Fruit fly (Drosophila melanogaster) whole organism, embryonic: ENCODE measurements around the gene Gycalpha99B.

ENCODE experiments used
- ATbp ChIP-seq: fragments of 200-800 bp; sonication (Bioruptor generic); optimal IDR thresholded peaks from 2 replicates; lab custom pipeline; 2017; ENCODE audit warnings: missing biosample characterization, mild to moderate bottlenecking, missing genetic modification characterization, missing genetic modification reagents
- Blimp-1 ChIP-seq: fragments of 200-800 bp; sonication (Bioruptor generic); optimal IDR thresholded peaks from 3 replicates; lab custom pipeline; 2018; ENCODE audit warnings: missing biosample characterization, missing genetic modification characterization, mild to moderate bottlenecking, moderate library complexity, missing genetic modification reagents
- CG10209 ChIP-seq: fragments of 200-800 bp; sonication (Bioruptor generic); optimal IDR thresholded peaks from 3 replicates; lab custom pipeline; 2017; ENCODE audit warnings: missing biosample characterization, mild to moderate bottlenecking, missing genetic modification characterization, missing genetic modification reagents
- CG10543 ChIP-seq: fragments of 200-800 bp; sonication (Bioruptor generic); optimal IDR thresholded peaks from 3 replicates; lab custom pipeline; 2017; ENCODE audit warnings: missing biosample characterization, mild to moderate bottlenecking, missing genetic modification characterization, moderate library complexity
- CG11093 ChIP-seq: fragments of 200-800 bp; sonication (Bioruptor generic); IDR thresholded peaks from 3 replicates; pipeline ENCODE4 v1.3.6; 2022; ENCODE audit warnings: missing biosample characterization, missing genetic modification characterization
- CG11695 ChIP-seq: fragments of 200-800 bp; sonication (Bioruptor generic); IDR thresholded peaks from 3 replicates; pipeline ENCODE4 v1.3.6; 2022; ENCODE audit warnings: missing biosample characterization, missing genetic modification characterization
- CG11723 ChIP-seq: fragments of 200-800 bp; sonication (Bioruptor generic); optimal IDR thresholded peaks from 2 replicates; lab custom pipeline; 2017; ENCODE audit warnings: missing biosample characterization, mild to moderate bottlenecking, missing genetic modification characterization
- CG12104 ChIP-seq: fragments of 200-800 bp; sonication (Bioruptor generic); optimal IDR thresholded peaks from 3 replicates; lab custom pipeline; 2016; ENCODE audit warnings: missing biosample characterization, missing genetic modification characterization
- CG12769 ChIP-seq: fragments of 200-800 bp; sonication (Bioruptor generic); optimal IDR thresholded peaks from 2 replicates; lab custom pipeline; 2019; ENCODE audit warnings: missing biosample characterization, mild to moderate bottlenecking, missing genetic modification characterization, moderate library complexity
- CG13123 ChIP-seq: fragments of 200-800 bp; sonication (Bioruptor generic); optimal IDR thresholded peaks from 2 replicates; lab custom pipeline; 2016; ENCODE audit warnings: missing biosample characterization, missing genetic modification characterization
- CG14050 ChIP-seq: fragments of 200-800 bp; sonication (Bioruptor generic); IDR thresholded peaks from 3 replicates; pipeline ENCODE4 v1.3.6; 2022; ENCODE audit warnings: missing biosample characterization, missing genetic modification characterization
- CG14441 ChIP-seq: fragments of 200-800 bp; sonication (Bioruptor generic); IDR thresholded peaks from 2 replicates; pipeline ENCODE4 v1.3.6; 2022; ENCODE audit warnings: missing biosample characterization, missing genetic modification characterization
- CG17912 ChIP-seq: fragments of 200-800 bp; sonication (Bioruptor generic); optimal IDR thresholded peaks from 2 replicates; lab custom pipeline; 2018; ENCODE audit warnings: missing biosample characterization, mild to moderate bottlenecking, missing genetic modification characterization
- CG3065 ChIP-seq: fragments of 200-800 bp; sonication (Bioruptor generic); optimal IDR thresholded peaks from 2 replicates; lab custom pipeline; 2016; ENCODE audit warnings: missing biosample characterization, missing genetic modification characterization
- CG3163 ChIP-seq: fragments of 200-800 bp; sonication (Bioruptor generic); optimal IDR thresholded peaks from 3 replicates; lab custom pipeline; 2016; ENCODE audit warnings: missing biosample characterization, missing genetic modification characterization
- CG33557 ChIP-seq: fragments of 200-800 bp; sonication (Bioruptor generic); optimal IDR thresholded peaks from 2 replicates; lab custom pipeline; 2019; ENCODE audit warnings: missing biosample characterization, mild to moderate bottlenecking, missing genetic modification characterization, moderate library complexity
- CG4424 ChIP-seq: fragments of 200-800 bp; sonication (Bioruptor generic); optimal IDR thresholded peaks from 3 replicates; lab custom pipeline; 2016; ENCODE audit warnings: missing biosample characterization, missing genetic modification characterization
- CG4854 ChIP-seq: fragments of 200-800 bp; sonication (Bioruptor generic); optimal IDR thresholded peaks from 2 replicates; lab custom pipeline; 2016; ENCODE audit warnings: missing biosample characterization, missing genetic modification characterization, inconsistent platforms
- CG6813 ChIP-seq: fragments of 200-800 bp; sonication (Bioruptor generic); optimal IDR thresholded peaks from 2 replicates; lab custom pipeline; 2017; ENCODE audit warnings: missing biosample characterization, missing genetic modification characterization, mild to moderate bottlenecking, moderate library complexity, missing genetic modification reagents
- CG7271 ChIP-seq: fragments of 200-800 bp; sonication (Bioruptor generic); optimal IDR thresholded peaks from 2 replicates; lab custom pipeline; 2018; ENCODE audit warnings: missing biosample characterization, mild to moderate bottlenecking, missing genetic modification characterization, moderate library complexity
- CG8359 ChIP-seq: fragments of 200-800 bp; sonication (Bioruptor generic); optimal IDR thresholded peaks from 2 replicates; lab custom pipeline; 2017; ENCODE audit warnings: missing biosample characterization, mild to moderate bottlenecking, missing genetic modification characterization, borderline replicate concordance
- CG9797 ChIP-seq: fragments of 200-800 bp; sonication (Bioruptor generic); optimal IDR thresholded peaks from 3 replicates; lab custom pipeline; 2018; ENCODE audit warnings: missing biosample characterization, mild to moderate bottlenecking, missing genetic modification characterization
- Drgx ChIP-seq: fragments of 200-800 bp; sonication (Bioruptor generic); IDR thresholded peaks from 2 replicates; pipeline ENCODE4 v1.3.6; 2022; ENCODE audit warnings: missing biosample characterization, missing genetic modification characterization
- Jarid2 ChIP-seq: fragments of 200-800 bp; sonication (Bioruptor generic); optimal IDR thresholded peaks from 3 replicates; lab custom pipeline; 2017; ENCODE audit warnings: mild to moderate bottlenecking, missing biosample characterization, missing genetic modification reagents, missing genetic modification characterization
- Lpt ChIP-seq: fragments of >200 bp; optimal IDR thresholded peaks from 2 replicates; lab custom pipeline; 2018; ENCODE audit warnings: missing biosample characterization, missing genetic modification characterization
- NC2β ChIP-seq: fragments of 200-800 bp; sonication (Bioruptor generic); optimal IDR thresholded peaks from 2 replicates; lab custom pipeline; 2016; ENCODE audit warnings: missing biosample characterization, missing genetic modification characterization
- Nf-YA ChIP-seq: fragments of 200-800 bp; sonication (Bioruptor generic); IDR thresholded peaks from 2 replicates; pipeline ENCODE4 v1.3.6; 2022; ENCODE audit warnings: missing biosample characterization, missing genetic modification characterization
- Ptx1 ChIP-seq: fragments of 200-800 bp; sonication (Bioruptor generic); IDR thresholded peaks from 2 replicates; pipeline ENCODE4 v1.3.6; 2022; ENCODE audit warnings: missing biosample characterization, missing genetic modification characterization
- Six4 ChIP-seq: fragments of 200-800 bp; sonication (Bioruptor generic); optimal IDR thresholded peaks from 2 replicates; lab custom pipeline; 2016; ENCODE audit warnings: missing biosample characterization, missing genetic modification characterization
- Trl ChIP-seq, 3 experiments: fragments of >200 bp in 2 of 3; fragments of 200-800 bp in 1 of 3; sonication (Bioruptor generic) in 1 of 3; optimal IDR thresholded peaks; 2 replicates in 1 of 3; 3 replicates in 2 of 3; lab custom pipeline; 2016 to 2017; ENCODE audit warnings: missing biosample characterization in 1 of 3, missing genetic modification characterization in 1 of 3
- ab ChIP-seq: fragments of 200-800 bp; sonication (Bioruptor generic); optimal IDR thresholded peaks from 2 replicates; lab custom pipeline; 2016; ENCODE audit warnings: missing biosample characterization, missing genetic modification characterization
- ash1 ChIP-seq: fragments of 200-800 bp; sonication (Bioruptor generic); optimal IDR thresholded peaks from 2 replicates; lab custom pipeline; 2018; ENCODE audit warnings: missing biosample characterization, mild to moderate bottlenecking, missing genetic modification characterization
- cad ChIP-seq: fragments of >200 bp; optimal IDR thresholded peaks from 2 replicates; lab custom pipeline; 2017; ENCODE audit warnings: missing biosample characterization, missing genetic modification characterization
- corto ChIP-seq: fragments of 200-800 bp; sonication (Bioruptor generic); optimal IDR thresholded peaks from 2 replicates; lab custom pipeline; 2016; ENCODE audit warnings: missing biosample characterization, mild to moderate bottlenecking, missing genetic modification characterization, moderate library complexity
- crc ChIP-seq: fragments of 200-800 bp; sonication (Bioruptor generic); optimal IDR thresholded peaks from 2 replicates; lab custom pipeline; 2016; ENCODE audit warnings: missing biosample characterization, missing genetic modification characterization
- cwo ChIP-seq: fragments of 200-800 bp; sonication (Bioruptor generic); optimal IDR thresholded peaks from 3 replicates; lab custom pipeline; 2017; ENCODE audit warnings: missing biosample characterization, missing genetic modification characterization, mild to moderate bottlenecking, moderate library complexity, missing genetic modification reagents
- dati ChIP-seq: fragments of 200-800 bp; sonication (Bioruptor generic); IDR thresholded peaks from 2 replicates; pipeline ENCODE4 v1.3.6; 2022; ENCODE audit warnings: missing biosample characterization, missing genetic modification characterization
- en ChIP-seq: fragments of 200-800 bp; sonication (Bioruptor generic); optimal IDR thresholded peaks from 2 replicates; lab custom pipeline; 2016; ENCODE audit warnings: missing biosample characterization, missing genetic modification characterization
- exex ChIP-seq: fragments of 200-800 bp; sonication (Bioruptor generic); optimal IDR thresholded peaks from 4 replicates; lab custom pipeline; 2018; ENCODE audit warnings: missing biosample characterization, mild to moderate bottlenecking, missing genetic modification characterization, moderate library complexity
- fd102C ChIP-seq: fragments of 200-800 bp; sonication (Bioruptor generic); optimal IDR thresholded peaks from 2 replicates; lab custom pipeline; 2018; ENCODE audit warnings: missing biosample characterization, mild to moderate bottlenecking, missing genetic modification characterization, moderate library complexity
- kah ChIP-seq: fragments of 200-800 bp; sonication (Bioruptor generic); optimal IDR thresholded peaks from 2 replicates; lab custom pipeline; 2018; ENCODE audit warnings: missing biosample characterization, mild to moderate bottlenecking, missing genetic modification characterization
- kni ChIP-seq: fragments of 200-800 bp; sonication (Bioruptor generic); optimal IDR thresholded peaks from 3 replicates; lab custom pipeline; 2017; ENCODE audit warnings: mild to moderate bottlenecking, missing biosample characterization, missing genetic modification reagents, missing genetic modification characterization
- lbe ChIP-seq: fragments of 200-800 bp; sonication (Bioruptor generic); optimal IDR thresholded peaks from 2 replicates; lab custom pipeline; 2016; ENCODE audit warnings: missing biosample characterization, mild to moderate bottlenecking, missing genetic modification characterization
- sens-2 ChIP-seq: fragments of 200-800 bp; sonication (Bioruptor generic); IDR thresholded peaks from 2 replicates; pipeline ENCODE4 v1.3.6; 2022; ENCODE audit warnings: missing biosample characterization, missing genetic modification characterization
- tin ChIP-seq: fragments of 200-800 bp; sonication (Bioruptor generic); optimal IDR thresholded peaks from 3 replicates; lab custom pipeline; 2016; ENCODE audit warnings: missing biosample characterization, missing genetic modification characterization
- ttk ChIP-seq: fragments of 200-800 bp; sonication (Bioruptor generic); IDR thresholded peaks from 2 replicates; pipeline ENCODE4 v2.1.2; 2022; ENCODE audit warnings: missing biosample characterization, missing genetic modification characterization
- unpg ChIP-seq: fragments of 200-800 bp; sonication (Bioruptor generic); optimal IDR thresholded peaks from 3 replicates; lab custom pipeline; 2018; ENCODE audit warnings: missing biosample characterization, mild to moderate bottlenecking, missing genetic modification characterization, moderate library complexity
- vvl ChIP-seq: fragments of 200-800 bp; sonication (Bioruptor generic); IDR thresholded peaks from 2 replicates; pipeline ENCODE4 v1.3.6; 2022; ENCODE audit warnings: missing biosample characterization, missing genetic modification characterization
- wek ChIP-seq: fragments of 200-800 bp; sonication (Bioruptor generic); optimal IDR thresholded peaks from 3 replicates; lab custom pipeline; 2018; ENCODE audit warnings: missing biosample characterization, mild to moderate bottlenecking, missing genetic modification characterization, moderate library complexity
- zen2 ChIP-seq: fragments of 200-800 bp; sonication (Bioruptor generic); IDR thresholded peaks from 3 replicates; pipeline ENCODE4 v1.3.6; 2022; ENCODE audit warnings: missing biosample characterization, missing genetic modification characterization; ENCODE audit not compliant: partially characterized antibody

Gene Gycalpha99B

DNA sequence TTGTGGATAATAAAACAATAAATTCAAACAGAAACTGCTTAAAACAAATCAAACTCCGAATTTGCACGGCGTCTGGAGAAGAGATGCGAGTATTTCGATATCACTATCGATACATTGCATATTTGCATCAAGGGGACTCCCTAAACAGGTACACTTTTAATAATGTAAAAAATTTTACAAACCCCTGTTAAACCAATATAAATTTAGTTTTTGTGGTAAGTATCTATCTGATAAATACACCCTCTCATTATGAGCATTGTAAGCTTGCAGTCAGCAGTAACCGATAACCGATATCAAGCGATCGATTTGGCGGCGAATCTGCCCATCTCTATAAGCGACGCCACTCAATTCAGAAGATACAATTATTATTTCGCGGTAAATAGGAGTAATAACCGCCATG lies 7.0 kb upstream of the Gycalpha99B start, which contains the start of the genes Bub3 and Cap-D2 (continued):
- TF ChIP-seq crc (GFP tag; lab: Kevin White, UChicago) (peak; percentile 56), CG17912 (no peak), CG4854 (GFP tag; lab: Kevin White, UChicago) (no peak), corto (GFP tag; lab: Kevin White, UChicago) (no peak), Blimp-1 (GFP tag; lab: Kevin White, UChicago) (peak; percentile 63), zen2 (GFP tag; lab: Robert Waterston, UW) (peak; percentile 61; the same call in 1 of the 3 replicates), CG12104 (GFP tag; lab: Kevin White, UChicago) (peak; percentile 6), cad (GFP tag; lab: Kevin White, UChicago) (no peak), CG6813 (GFP tag; lab: Kevin White, UChicago) (no peak), CG33557 (peak; percentile 46), fd102C (no peak), sens-2 (GFP tag; lab: Robert Waterston, UW) (no peak), Ptx1 (GFP tag; lab: Robert Waterston, UW) (peak; percentile 41; the same call in 1 of the 2 replicates), Nf-YA (GFP tag; lab: Robert Waterston, UW) (no peak), tin (peak; percentile 81), lbe (GFP tag; lab: Kevin White, UChicago) (no peak), kni (GFP tag; lab: Kevin White, UChicago) (no peak), unpg (GFP tag; lab: Kevin White, UChicago) (peak; percentile 74), CG4424 (GFP tag; lab: Kevin White, UChicago) (peak; percentile 80), exex (tag; lab: Kevin White, UChicago) (no peak), CG11723 (GFP tag; lab: Kevin White, UChicago) (peak; percentile 16), kah (GFP tag; lab: Kevin White, UChicago) (no peak), CG7271 (tag; lab: Kevin White, UChicago) (peak; percentile 39), CG3163 (GFP tag; lab: Kevin White, UChicago) (peak; percentile 44), CG12769 (no peak), Six4 (peak; percentile 60), Drgx (GFP tag; lab: Robert Waterston, UW) (no peak; the same call in 1 of the 2 replicates), dati (0 out of 2 replicates have a peak, but pooled peaks have one; percentile 20), CG11093 (peak; percentile 19; the same call in 1 of the 3 replicates), ash1 (GFP tag; lab: Kevin White, UChicago) (no peak), CG3065 (no peak), CG10209 (GFP tag; lab: Kevin White, UChicago) (peak; percentile 43), CG10543 (GFP tag; lab: Kevin White, UChicago) (no peak), ATbp (GFP tag; lab: Kevin White, UChicago) (no peak), ttk (GFP tag; lab: Robert Waterston, UW) (no peak), Jarid2 (no peak), CG13123 (GFP tag; lab: Kevin White, UChicago) (peak; percentile 47), CG8359 (no peak), CG14441 (GFP tag; lab: Robert Waterston, UW) (peak; percentile 70), en (GFP tag; lab: Kevin White, UChicago) (peak; percentile 50), CG9797 (GFP tag; lab: Kevin White, UChicago) (peak; percentile 2), Trl (optimal IDR thresholded peaks at IDR 0.05; lab: Kevin White, UChicago) (no peak), Trl (GFP tag; optimal IDR thresholded peaks at IDR 0.05; lab: Kevin White, UChicago) (peak; percentile 81), Lpt (GFP tag; lab: Kevin White, UChicago) (no peak), CG11695 (GFP tag; lab: Robert Waterston, UW) (0 out of 3 replicates have a peak, but pooled peaks have one; percentile 40), vvl (peak; percentile 52; the same call in 1 of the 2 replicates), CG14050 (GFP tag; lab: Robert Waterston, UW) (peak; percentile 70), NC2β (GFP tag; lab: Kevin White, UChicago) (peak; percentile 78), wek (GFP tag; lab: Kevin White, UChicago) (peak; percentile 99), ab (GFP tag; lab: Kevin White, UChicago) (no peak), cwo (GFP tag; lab: Kevin White, UChicago) (peak; percentile 29)
